Fruit fly (Drosophila melanogaster) whole organism: Measurements from ENCODE around the gene Fdh.

Source experiments
- CG8478 ChIP-seq: fragments of >200 bp; optimal IDR thresholded peaks from 2 replicates; lab custom pipeline; 2018; ENCODE audit warnings: inconsistent platforms
- Dll ChIP-seq: fragments of >200 bp; optimal IDR thresholded peaks from 2 replicates; lab custom pipeline; 2017
- EcR ChIP-seq, 2 experiments: fragments of >200 bp; optimal IDR thresholded peaks; 2 replicates each; lab custom pipeline; 2017; ENCODE audit warnings: missing biosample characterization in 2 of 2, missing genetic modification characterization in 2 of 2, missing genetic modification reagents in 2 of 2
- pan ChIP-seq: fragments of >200 bp; optimal IDR thresholded peaks from 2 replicates; lab custom pipeline; 2017
- psq ChIP-seq: fragments of >200 bp; optimal IDR thresholded peaks from 2 replicates; lab custom pipeline; 2017
- usp ChIP-seq: fragments of >200 bp; optimal IDR thresholded peaks from 2 replicates; lab custom pipeline; 2017; ENCODE audit warnings: missing biosample characterization, missing genetic modification characterization, mixed read lengths

DNA sequence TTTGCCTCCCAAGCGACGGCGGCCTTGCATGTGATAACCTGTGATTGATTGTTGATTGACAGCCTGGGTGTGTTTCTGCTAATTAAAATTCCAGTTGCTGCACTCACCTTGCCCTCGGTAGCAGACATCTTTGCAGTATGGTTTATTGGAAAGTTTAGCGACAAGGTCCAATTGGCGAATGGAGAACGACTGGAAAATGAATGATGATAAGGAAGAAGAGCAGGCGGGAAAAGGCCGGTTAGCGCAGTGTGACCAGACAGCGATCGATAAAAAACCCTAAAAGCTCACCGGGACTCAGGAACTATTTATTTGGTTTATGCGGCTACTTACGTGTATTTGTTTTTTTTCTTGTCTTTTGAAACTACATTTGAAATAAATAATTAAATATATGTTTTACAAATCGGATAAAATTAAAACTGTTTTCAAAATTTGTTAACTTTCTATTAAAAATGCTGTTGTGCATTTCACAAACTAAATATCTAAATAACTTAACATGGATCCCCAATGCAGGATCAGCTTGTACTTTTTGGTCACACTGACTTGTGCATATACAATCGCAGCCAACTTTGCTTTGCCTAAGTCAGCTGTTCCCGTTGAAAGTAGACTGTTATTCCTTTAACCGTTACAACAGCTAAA is at the start of gene Fdh:
- TF ChIP-seq EcR (GFP tag; optimal IDR thresholded peaks at IDR 0.05; lab: Kevin White, UChicago) (no peak), usp (no peak), pan (lab: Kevin White, UChicago) (no peak), psq (lab: Kevin White, UChicago) (no peak), Dll (lab: Kevin White, UChicago) (no peak), CG8478 (lab: Kevin White, UChicago) (no peak)
